Fruit fly (Drosophila melanogaster) whole organism, embryonic: ENCODE data around the gene CG14013.

Experiments
- B-H2 ChIP-seq: fragments of 200-800 bp; sonication (Bioruptor generic); optimal IDR thresholded peaks from 2 replicates; lab custom pipeline; 2018; ENCODE audit warnings: missing biosample characterization, mild to moderate bottlenecking, missing genetic modification characterization
- CG10209 ChIP-seq: fragments of 200-800 bp; sonication (Bioruptor generic); optimal IDR thresholded peaks from 3 replicates; lab custom pipeline; 2017; ENCODE audit warnings: missing biosample characterization, mild to moderate bottlenecking, missing genetic modification characterization, missing genetic modification reagents
- CG10274 ChIP-seq: fragments of 200-800 bp; sonication (Bioruptor generic); optimal IDR thresholded peaks from 3 replicates; lab custom pipeline; 2017; ENCODE audit warnings: missing biosample characterization, mild to moderate bottlenecking, missing genetic modification characterization
- CG11696 ChIP-seq: fragments of 200-800 bp; sonication (Bioruptor generic); IDR thresholded peaks from 2 replicates; pipeline ENCODE4 v1.3.6; 2022; ENCODE audit warnings: missing biosample characterization, missing genetic modification characterization
- CG12299 ChIP-seq: fragments of 200-800 bp; sonication (Bioruptor generic); optimal IDR thresholded peaks from 2 replicates; lab custom pipeline; 2018; ENCODE audit warnings: missing biosample characterization, mild to moderate bottlenecking, missing genetic modification characterization
- CG12659 ChIP-seq: fragments of 200-800 bp; sonication (Bioruptor generic); optimal IDR thresholded peaks from 3 replicates; lab custom pipeline; 2017; ENCODE audit warnings: mild to moderate bottlenecking, missing biosample characterization, missing genetic modification reagents, missing genetic modification characterization
- CG15514 ChIP-seq: fragments of 200-800 bp; sonication (Bioruptor generic); optimal IDR thresholded peaks from 3 replicates; lab custom pipeline; 2017; ENCODE audit warnings: missing biosample characterization, missing genetic modification characterization, mild to moderate bottlenecking, moderate library complexity, missing genetic modification reagents
- CG16813 ChIP-seq: fragments of 200-800 bp; sonication (Bioruptor generic); IDR thresholded peaks from 3 replicates; pipeline ENCODE4 v1.3.6; 2022; ENCODE audit warnings: missing biosample characterization, missing genetic modification characterization; ENCODE audit not compliant: partially characterized antibody
- CG17361 ChIP-seq: fragments of 200-800 bp; sonication (Bioruptor generic); IDR thresholded peaks from 3 replicates; pipeline ENCODE4 v1.3.6; 2022; ENCODE audit warnings: missing biosample characterization, missing genetic modification characterization
- CG18011 ChIP-seq: fragments of 200-800 bp; sonication (Bioruptor generic); optimal IDR thresholded peaks from 2 replicates; lab custom pipeline; 2017; ENCODE audit warnings: missing biosample characterization, missing genetic modification characterization, mild to moderate bottlenecking, moderate library complexity, missing genotype
- CG1832 ChIP-seq: fragments of 200-800 bp; sonication (Bioruptor generic); optimal IDR thresholded peaks from 2 replicates; lab custom pipeline; 2017; ENCODE audit warnings: missing biosample characterization, mild to moderate bottlenecking, missing genetic modification characterization, inconsistent platforms
- CG18599 ChIP-seq: fragments of 200-800 bp; sonication (Bioruptor generic); optimal IDR thresholded peaks from 3 replicates; lab custom pipeline; 2017; ENCODE audit warnings: missing biosample characterization, missing genetic modification characterization, mild to moderate bottlenecking, moderate library complexity, missing genetic modification reagents
- CG30403 ChIP-seq: fragments of 200-800 bp; sonication (Bioruptor generic); optimal IDR thresholded peaks from 3 replicates; lab custom pipeline; 2016; ENCODE audit warnings: missing biosample characterization, missing genetic modification characterization
- CG4282 ChIP-seq: fragments of 200-800 bp; sonication (Bioruptor generic); optimal IDR thresholded peaks from 2 replicates; lab custom pipeline; 2016; ENCODE audit warnings: missing biosample characterization, missing genetic modification characterization
- CG4424 ChIP-seq: fragments of 200-800 bp; sonication (Bioruptor generic); optimal IDR thresholded peaks from 3 replicates; lab custom pipeline; 2016; ENCODE audit warnings: missing biosample characterization, missing genetic modification characterization
- CG7786 ChIP-seq: fragments of 200-800 bp; sonication (Bioruptor generic); optimal IDR thresholded peaks from 2 replicates; lab custom pipeline; 2016; ENCODE audit warnings: missing biosample characterization, missing genetic modification characterization
- CG8388 ChIP-seq: fragments of 200-800 bp; sonication (Bioruptor generic); optimal IDR thresholded peaks from 2 replicates; lab custom pipeline; 2019; ENCODE audit warnings: missing biosample characterization, mild to moderate bottlenecking, missing genetic modification characterization, moderate library complexity
- CG9437 ChIP-seq: fragments of 200-800 bp; sonication (Bioruptor generic); optimal IDR thresholded peaks from 2 replicates; lab custom pipeline; 2018; ENCODE audit warnings: missing biosample characterization, mild to moderate bottlenecking, missing genetic modification characterization
- CG9609 ChIP-seq: fragments of 200-800 bp; sonication (Bioruptor generic); optimal IDR thresholded peaks from 3 replicates; lab custom pipeline; 2016; ENCODE audit warnings: missing biosample characterization, missing genetic modification characterization
- CG9727 ChIP-seq: fragments of 200-800 bp; sonication (Bioruptor generic); optimal IDR thresholded peaks from 3 replicates; lab custom pipeline; 2017; ENCODE audit warnings: missing biosample characterization, mild to moderate bottlenecking, missing genetic modification characterization
- ERR ChIP-seq: fragments of 200-800 bp; sonication (Bioruptor generic); optimal IDR thresholded peaks from 2 replicates; lab custom pipeline; 2016; ENCODE audit warnings: missing biosample characterization, missing genetic modification characterization
- H2.0 ChIP-seq: fragments of 200-800 bp; sonication (Bioruptor generic); IDR thresholded peaks from 2 replicates; pipeline ENCODE4 v1.3.6; 2022; ENCODE audit warnings: missing biosample characterization, missing genetic modification characterization
- HHEX ChIP-seq: fragments of 200-800 bp; sonication (Bioruptor generic); optimal IDR thresholded peaks from 3 replicates; lab custom pipeline; 2017; ENCODE audit warnings: missing biosample characterization, mild to moderate bottlenecking, missing genetic modification characterization, missing genetic modification reagents
- HLH3B ChIP-seq: fragments of 200-800 bp; sonication (Bioruptor generic); IDR thresholded peaks from 2 replicates; pipeline ENCODE4 v1.3.6; 2022; ENCODE audit warnings: missing biosample characterization, missing genetic modification characterization
- HLH4C ChIP-seq: fragments of 200-800 bp; sonication (Bioruptor generic); IDR thresholded peaks from 3 replicates; pipeline ENCODE4 v1.3.6; 2022; ENCODE audit warnings: missing biosample characterization, missing genetic modification characterization; ENCODE audit not compliant: partially characterized antibody
- Meics ChIP-seq: fragments of 200-800 bp; sonication (Bioruptor generic); optimal IDR thresholded peaks from 2 replicates; lab custom pipeline; 2017; ENCODE audit warnings: missing biosample characterization, mild to moderate bottlenecking, missing genetic modification characterization
- Sox102F ChIP-seq: fragments of 200-800 bp; sonication (Bioruptor generic); optimal IDR thresholded peaks from 2 replicates; lab custom pipeline; 2018; ENCODE audit warnings: missing biosample characterization, mild to moderate bottlenecking, missing genetic modification characterization, moderate library complexity
- Sry-β ChIP-seq: fragments of 200-800 bp; sonication (Bioruptor generic); optimal IDR thresholded peaks from 2 replicates; lab custom pipeline; 2018; ENCODE audit warnings: missing biosample characterization, mild to moderate bottlenecking, missing genetic modification characterization, moderate library complexity
- ase ChIP-seq: fragments of 200-800 bp; sonication (Bioruptor generic); IDR thresholded peaks from 3 replicates; pipeline ENCODE4 v1.3.6; 2022; ENCODE audit warnings: missing biosample characterization, missing genetic modification characterization
- ash1 ChIP-seq: fragments of 200-800 bp; sonication (Bioruptor generic); optimal IDR thresholded peaks from 2 replicates; lab custom pipeline; 2018; ENCODE audit warnings: missing biosample characterization, mild to moderate bottlenecking, missing genetic modification characterization
- bab2 ChIP-seq: fragments of 200-800 bp; sonication (Bioruptor generic); optimal IDR thresholded peaks from 2 replicates; lab custom pipeline; 2016; ENCODE audit warnings: missing biosample characterization, missing genetic modification characterization
- caup ChIP-seq: fragments of 200-800 bp; sonication (Bioruptor generic); optimal IDR thresholded peaks from 3 replicates; lab custom pipeline; 2017; ENCODE audit warnings: missing biosample characterization, mild to moderate bottlenecking, missing genetic modification characterization, moderate library complexity; ENCODE audit not compliant: severe bottlenecking
- cg ChIP-seq: fragments of 200-800 bp; sonication (Bioruptor generic); optimal IDR thresholded peaks from 3 replicates; lab custom pipeline; 2019; ENCODE audit warnings: missing biosample characterization, mild to moderate bottlenecking, missing genetic modification characterization, moderate library complexity
- chinmo ChIP-seq: fragments of 200-800 bp; sonication (Bioruptor generic); IDR thresholded peaks from 4 replicates; pipeline ENCODE4 v1.3.6; 2022; ENCODE audit warnings: missing biosample characterization, missing genetic modification characterization; ENCODE audit not compliant: partially characterized antibody
- corto ChIP-seq: fragments of 200-800 bp; sonication (Bioruptor generic); optimal IDR thresholded peaks from 2 replicates; lab custom pipeline; 2016; ENCODE audit warnings: missing biosample characterization, mild to moderate bottlenecking, missing genetic modification characterization, moderate library complexity
- croc ChIP-seq: fragments of 200-800 bp; sonication (Bioruptor generic); conservative IDR thresholded peaks from 3 replicates; pipeline ENCODE4 v1.3.6; 2022; ENCODE audit warnings: missing biosample characterization, missing genetic modification characterization
- cwo ChIP-seq: fragments of 200-800 bp; sonication (Bioruptor generic); optimal IDR thresholded peaks from 3 replicates; lab custom pipeline; 2017; ENCODE audit warnings: missing biosample characterization, missing genetic modification characterization, mild to moderate bottlenecking, moderate library complexity, missing genetic modification reagents
- esg ChIP-seq: fragments of 200-800 bp; sonication (Bioruptor generic); conservative IDR thresholded peaks from 2 replicates; pipeline ENCODE4 v1.3.6; 2022; ENCODE audit warnings: missing biosample characterization, missing genetic modification characterization
- exex ChIP-seq: fragments of 200-800 bp; sonication (Bioruptor generic); optimal IDR thresholded peaks from 4 replicates; lab custom pipeline; 2018; ENCODE audit warnings: missing biosample characterization, mild to moderate bottlenecking, missing genetic modification characterization, moderate library complexity
- fu2 ChIP-seq: fragments of 200-800 bp; sonication (Bioruptor generic); optimal IDR thresholded peaks from 2 replicates; lab custom pipeline; 2016; ENCODE audit warnings: missing biosample characterization, missing genetic modification characterization
- kah ChIP-seq: fragments of 200-800 bp; sonication (Bioruptor generic); optimal IDR thresholded peaks from 2 replicates; lab custom pipeline; 2018; ENCODE audit warnings: missing biosample characterization, mild to moderate bottlenecking, missing genetic modification characterization
- lilli ChIP-seq: fragments of 200-800 bp; sonication (Bioruptor generic); optimal IDR thresholded peaks from 3 replicates; lab custom pipeline; 2016; ENCODE audit warnings: missing biosample characterization, missing genetic modification characterization
- mam ChIP-seq: fragments of 200-800 bp; sonication (Bioruptor generic); optimal IDR thresholded peaks from 3 replicates; lab custom pipeline; 2016; ENCODE audit warnings: missing biosample characterization, missing genetic modification characterization
- oc ChIP-seq: fragments of 200-800 bp; sonication (Bioruptor generic); optimal IDR thresholded peaks from 2 replicates; lab custom pipeline; 2018; ENCODE audit warnings: missing biosample characterization, mild to moderate bottlenecking, missing genetic modification characterization, moderate library complexity
- psq ChIP-seq: fragments of 200-800 bp; sonication (Bioruptor generic); optimal IDR thresholded peaks from 2 replicates; lab custom pipeline; 2017; ENCODE audit warnings: missing biosample characterization, missing genetic modification characterization
- sug ChIP-seq: fragments of 200-800 bp; optimal IDR thresholded peaks from 2 replicates; lab custom pipeline; 2019; ENCODE audit warnings: missing biosample characterization, mild to moderate bottlenecking, missing genetic modification characterization, moderate library complexity
- tgo ChIP-seq: fragments of 200-800 bp; sonication (Bioruptor generic); IDR thresholded peaks from 3 replicates; pipeline ENCODE4 v1.3.6; 2022; ENCODE audit warnings: missing biosample characterization, missing genetic modification characterization
- wor ChIP-seq: fragments of 200-800 bp; sonication (Bioruptor generic); IDR thresholded peaks from 2 replicates; pipeline ENCODE4 v1.3.6; 2022; ENCODE audit warnings: missing biosample characterization, missing genetic modification characterization

Gene CG14013

dm6 chr2L:5542944-5543515, 10.6 kb downstream of the CG14013 start (continued):
- TF ChIP-seq CG16813: peak; percentile 36; the same call in 1 of the 3 replicates
- peak; percentile 73 for TF ChIP-seq CG10274 (GFP tag; lab: Kevin White, UChicago)
- TF ChIP-seq CG12299 (tag; lab: Kevin White, UChicago): no peak
- TF ChIP-seq CG11696 (GFP tag; lab: Robert Waterston, UW): 0 out of 2 replicates have a peak, but pooled peaks have one; percentile 23
- peak; percentile 44 for TF ChIP-seq psq (GFP tag; lab: Kevin White, UChicago)
- TF ChIP-seq caup (GFP tag; lab: Kevin White, UChicago): peak; percentile 66
- peak; percentile 37 for TF ChIP-seq CG12659 (GFP tag; lab: Kevin White, UChicago)
- peak; percentile 50 for TF ChIP-seq CG4424 (GFP tag; lab: Kevin White, UChicago)
- TF ChIP-seq ase: peak; percentile 42; the same call in 1 of the 3 replicates
- peak; percentile 53 for TF ChIP-seq CG9727 (GFP tag; lab: Kevin White, UChicago)
- peak; percentile 64 for TF ChIP-seq mam (GFP tag; lab: Kevin White, UChicago)
- peak; percentile 60 for TF ChIP-seq Meics (GFP tag; lab: Kevin White, UChicago)
- peak; percentile 82 for TF ChIP-seq ERR (GFP tag; lab: Kevin White, UChicago)
- TF ChIP-seq cg (GFP tag; lab: Kevin White, UChicago): peak; percentile 88
- 0 out of 3 replicates have a peak, but pooled peaks have one; percentile 22 for TF ChIP-seq CG17361 (GFP tag; lab: Robert Waterston, UW)
- TF ChIP-seq sug (tag; lab: Kevin White, UChicago): peak; percentile 26
- TF ChIP-seq CG9609 (GFP tag; lab: Kevin White, UChicago): peak; percentile 43
- TF ChIP-seq kah: no peak
- peak; percentile 4 for TF ChIP-seq CG9437 (GFP tag; lab: Kevin White, UChicago)
- peak; percentile 42; the same call in 1 of the 2 replicates for TF ChIP-seq H2.0 (GFP tag; lab: Robert Waterston, UW)
- peak; percentile 57 for TF ChIP-seq CG30403 (GFP tag; lab: Kevin White, UChicago)
- TF ChIP-seq CG1832 (GFP tag; lab: Kevin White, UChicago): peak; percentile 60
- TF ChIP-seq CG8388: peak; percentile 31
- TF ChIP-seq esg: peak; percentile 7; the same call in 1 of the 2 replicates
- TF ChIP-seq croc (GFP tag; lab: Robert Waterston, UW): no peak
- peak; percentile 15 for TF ChIP-seq fu2 (GFP tag; lab: Kevin White, UChicago)
- TF ChIP-seq cwo (GFP tag; lab: Kevin White, UChicago): peak; percentile 86
- TF ChIP-seq CG10209 (GFP tag; lab: Kevin White, UChicago): peak; percentile 40
- peak; percentile 70; the same call in 2 of the 4 replicates for TF ChIP-seq chinmo (GFP tag; lab: Robert Waterston, UW)
- TF ChIP-seq exex (tag; lab: Kevin White, UChicago): peak; percentile 21
- TF ChIP-seq CG7786 (GFP tag; lab: Kevin White, UChicago): peak; percentile 26
- peak; percentile 14 for TF ChIP-seq CG18011
- 0 out of 2 replicates have a peak, but pooled peaks have one; percentile 42 for TF ChIP-seq HLH3B (GFP tag; lab: Robert Waterston, UW)
- no peak for TF ChIP-seq HLH4C (GFP tag; lab: Robert Waterston, UW)
- peak; percentile 57; the same call in 2 of the 3 replicates for TF ChIP-seq tgo (GFP tag; lab: Robert Waterston, UW)
- TF ChIP-seq CG18599: peak; percentile 74
- peak; percentile 71 for TF ChIP-seq lilli
- TF ChIP-seq Sry-β: no peak
- no peak for TF ChIP-seq oc (tag; lab: Kevin White, UChicago)
- TF ChIP-seq bab2 (GFP tag; lab: Kevin White, UChicago): peak; percentile 61
- TF ChIP-seq CG4282 (GFP tag; lab: Kevin White, UChicago): no peak
- TF ChIP-seq corto (GFP tag; lab: Kevin White, UChicago): no peak
- TF ChIP-seq ash1 (GFP tag; lab: Kevin White, UChicago): peak; percentile 1
- no peak for TF ChIP-seq Sox102F (GFP tag; lab: Kevin White, UChicago)
- no peak for TF ChIP-seq wor (GFP tag; lab: Robert Waterston, UW)
- peak; percentile 5 for TF ChIP-seq B-H2 (GFP tag; lab: Kevin White, UChicago)
- peak; percentile 36 for TF ChIP-seq CG15514
- TF ChIP-seq HHEX: peak; percentile 43
